Fruit fly (Drosophila melanogaster) whole organism, embryonic: Measurements from ENCODE around the gene CG43401.

Source experiments
- Adf1 ChIP-seq: fragments of 200-800 bp; sonication (Bioruptor generic); IDR thresholded peaks from 2 replicates; pipeline ENCODE4 v1.3.6; 2022; ENCODE audit warnings: missing biosample characterization, missing genetic modification characterization
- Antp ChIP-seq: fragments of 200-800 bp; sonication (Bioruptor generic); optimal IDR thresholded peaks from 3 replicates; lab custom pipeline; 2016; ENCODE audit warnings: missing biosample characterization, missing genetic modification characterization
- Atf-2 ChIP-seq: fragments of 200-800 bp; sonication (Bioruptor generic); optimal IDR thresholded peaks from 2 replicates; lab custom pipeline; 2016; ENCODE audit warnings: missing biosample characterization, missing genetic modification characterization
- Atf3 ChIP-seq: fragments of 200-800 bp; sonication (Bioruptor generic); optimal IDR thresholded peaks from 3 replicates; lab custom pipeline; 2016; ENCODE audit warnings: missing biosample characterization, missing genetic modification characterization
- B-H1 ChIP-seq: fragments of 200-800 bp; sonication (Bioruptor generic); IDR thresholded peaks from 3 replicates; pipeline ENCODE4 v1.3.6; 2022; ENCODE audit warnings: missing biosample characterization, missing genetic modification characterization
- Bteb2 ChIP-seq: fragments of 200-800 bp; sonication (Bioruptor generic); optimal IDR thresholded peaks from 2 replicates; lab custom pipeline; 2016; ENCODE audit warnings: missing biosample characterization, missing genetic modification characterization
- CG10209 ChIP-seq: fragments of 200-800 bp; sonication (Bioruptor generic); optimal IDR thresholded peaks from 3 replicates; lab custom pipeline; 2017; ENCODE audit warnings: missing biosample characterization, mild to moderate bottlenecking, missing genetic modification characterization, missing genetic modification reagents
- CG1024 ChIP-seq: fragments of 200-800 bp; sonication (Bioruptor generic); IDR thresholded peaks from 2 replicates; pipeline ENCODE4 v1.3.6; 2022; ENCODE audit warnings: missing biosample characterization, missing genetic modification characterization
- CG12391 ChIP-seq: fragments of 200-800 bp; sonication (Bioruptor generic); optimal IDR thresholded peaks from 3 replicates; lab custom pipeline; 2018; ENCODE audit warnings: missing biosample characterization, mild to moderate bottlenecking, missing genetic modification characterization, moderate library complexity
- CG12942 ChIP-seq: fragments of 200-800 bp; sonication (Bioruptor generic); optimal IDR thresholded peaks from 3 replicates; lab custom pipeline; 2016; ENCODE audit warnings: missing biosample characterization, missing genetic modification characterization
- CG14965 ChIP-seq: fragments of 200-800 bp; sonication (Bioruptor generic); optimal IDR thresholded peaks from 2 replicates; lab custom pipeline; 2016; ENCODE audit warnings: missing biosample characterization, missing genetic modification characterization, borderline replicate concordance
- CG15011 ChIP-seq: fragments of 200-800 bp; sonication (Bioruptor generic); optimal IDR thresholded peaks from 3 replicates; lab custom pipeline; 2018; ENCODE audit warnings: missing biosample characterization, mild to moderate bottlenecking, missing genetic modification characterization
- CG15269 ChIP-seq: fragments of 200-800 bp; sonication (Bioruptor generic); optimal IDR thresholded peaks from 2 replicates; lab custom pipeline; 2018; ENCODE audit warnings: missing biosample characterization, mild to moderate bottlenecking, missing genetic modification characterization, moderate library complexity
- CG15479 ChIP-seq: fragments of 200-800 bp; sonication (Bioruptor generic); optimal IDR thresholded peaks from 3 replicates; lab custom pipeline; 2019; ENCODE audit warnings: missing biosample characterization, mild to moderate bottlenecking, missing genetic modification characterization, moderate library complexity
- CG2875 ChIP-seq: fragments of 200-800 bp; sonication (Bioruptor generic); optimal IDR thresholded peaks from 2 replicates; lab custom pipeline; 2017; ENCODE audit warnings: missing biosample characterization, mild to moderate bottlenecking, missing genetic modification characterization, missing genetic modification reagents
- CG30431 ChIP-seq: fragments of 200-800 bp; sonication (Bioruptor generic); optimal IDR thresholded peaks from 2 replicates; lab custom pipeline; 2017; ENCODE audit warnings: missing biosample characterization, missing genetic modification characterization
- CG3065 ChIP-seq: fragments of 200-800 bp; sonication (Bioruptor generic); optimal IDR thresholded peaks from 2 replicates; lab custom pipeline; 2016; ENCODE audit warnings: missing biosample characterization, missing genetic modification characterization
- CG4404 ChIP-seq: fragments of 200-800 bp; sonication (Bioruptor generic); IDR thresholded peaks from 2 replicates; pipeline ENCODE4 v1.3.6; 2022; ENCODE audit warnings: missing biosample characterization, missing genetic modification characterization
- CG6175 ChIP-seq: fragments of 200-800 bp; sonication (Bioruptor generic); IDR thresholded peaks from 3 replicates; pipeline ENCODE4 v1.3.6; 2022; ENCODE audit warnings: missing biosample characterization, missing genetic modification characterization
- CG7839 ChIP-seq: fragments of 200-800 bp; sonication (Bioruptor generic); optimal IDR thresholded peaks from 3 replicates; lab custom pipeline; 2018; ENCODE audit warnings: missing biosample characterization, mild to moderate bottlenecking, missing genetic modification characterization, moderate library complexity
- CG7987 ChIP-seq: fragments of 200-800 bp; sonication (Bioruptor generic); optimal IDR thresholded peaks from 2 replicates; lab custom pipeline; 2018; ENCODE audit warnings: missing biosample characterization, mild to moderate bottlenecking, missing genetic modification characterization, moderate library complexity
- CG9437 ChIP-seq: fragments of 200-800 bp; sonication (Bioruptor generic); optimal IDR thresholded peaks from 2 replicates; lab custom pipeline; 2018; ENCODE audit warnings: missing biosample characterization, mild to moderate bottlenecking, missing genetic modification characterization
- CG9797 ChIP-seq: fragments of 200-800 bp; sonication (Bioruptor generic); optimal IDR thresholded peaks from 3 replicates; lab custom pipeline; 2018; ENCODE audit warnings: missing biosample characterization, mild to moderate bottlenecking, missing genetic modification characterization
- CHES-1-like ChIP-seq: fragments of 200-800 bp; sonication (Bioruptor generic); optimal IDR thresholded peaks from 2 replicates; lab custom pipeline; 2016; ENCODE audit warnings: missing biosample characterization, missing genetic modification characterization
- Dbx ChIP-seq: fragments of 200-800 bp; sonication (Bioruptor generic); IDR thresholded peaks from 3 replicates; pipeline ENCODE4 v1.3.6; 2022; ENCODE audit warnings: missing biosample characterization, missing genetic modification characterization
- Hmx ChIP-seq: fragments of 200-800 bp; sonication (Bioruptor generic); optimal IDR thresholded peaks from 2 replicates; lab custom pipeline; 2016; ENCODE audit warnings: missing biosample characterization, missing genetic modification characterization
- Max ChIP-seq: fragments of 200-800 bp; sonication (Bioruptor generic); optimal IDR thresholded peaks from 2 replicates; lab custom pipeline; 2016; ENCODE audit warnings: missing biosample characterization, mild to moderate bottlenecking, missing genetic modification characterization
- Sry-δ ChIP-seq: fragments of 200-800 bp; sonication (Bioruptor generic); optimal IDR thresholded peaks from 2 replicates; lab custom pipeline; 2016; ENCODE audit warnings: missing biosample characterization, missing genetic modification characterization
- Usf ChIP-seq: fragments of 200-800 bp; sonication (Bioruptor generic); optimal IDR thresholded peaks from 2 replicates; lab custom pipeline; 2017; ENCODE audit warnings: missing genotype, missing biosample characterization, missing genetic modification characterization
- Xrp1 ChIP-seq: fragments of 200-800 bp; sonication (Bioruptor generic); IDR thresholded peaks from 2 replicates; pipeline ENCODE4 v1.3.6; 2022; ENCODE audit warnings: missing biosample characterization, missing genetic modification characterization
- btn ChIP-seq: fragments of 200-800 bp; sonication (Bioruptor generic); optimal IDR thresholded peaks from 2 replicates; lab custom pipeline; 2016; ENCODE audit warnings: missing biosample characterization, missing genetic modification characterization
- chn ChIP-seq: fragments of 200-800 bp; sonication (Bioruptor generic); optimal IDR thresholded peaks from 2 replicates; lab custom pipeline; 2016; ENCODE audit warnings: missing biosample characterization, missing genetic modification characterization
- crp ChIP-seq, 2 experiments: fragments of 200-800 bp; sonication (Bioruptor generic); optimal IDR thresholded peaks; 2 replicates in 1 of 2; 3 replicates in 1 of 2; lab custom pipeline; 2017; ENCODE audit warnings: missing biosample characterization in 2 of 2, missing genetic modification characterization in 2 of 2, mild to moderate bottlenecking in 1 of 2, moderate library complexity in 1 of 2
- cwo ChIP-seq: fragments of 200-800 bp; sonication (Bioruptor generic); optimal IDR thresholded peaks from 3 replicates; lab custom pipeline; 2017; ENCODE audit warnings: missing biosample characterization, missing genetic modification characterization, mild to moderate bottlenecking, moderate library complexity, missing genetic modification reagents
- danr ChIP-seq: fragments of 200-800 bp; sonication (Bioruptor generic); IDR thresholded peaks from 2 replicates; pipeline ENCODE4 v1.3.6; 2022; ENCODE audit warnings: missing biosample characterization, missing genetic modification characterization
- ewg ChIP-seq: fragments of 200-800 bp; sonication (Bioruptor generic); optimal IDR thresholded peaks from 3 replicates; lab custom pipeline; 2017; ENCODE audit warnings: mild to moderate bottlenecking, missing biosample characterization, missing genetic modification reagents, missing genetic modification characterization
- grn ChIP-seq: fragments of 200-800 bp; sonication (Bioruptor generic); optimal IDR thresholded peaks from 3 replicates; lab custom pipeline; 2017; ENCODE audit warnings: missing biosample characterization, missing genetic modification characterization
- ham ChIP-seq: fragments of 200-800 bp; sonication (Bioruptor generic); IDR thresholded peaks from 2 replicates; pipeline ENCODE4 v1.3.6; 2022; ENCODE audit warnings: missing biosample characterization, missing genetic modification characterization
- kah ChIP-seq: fragments of 200-800 bp; sonication (Bioruptor generic); optimal IDR thresholded peaks from 2 replicates; lab custom pipeline; 2018; ENCODE audit warnings: missing biosample characterization, mild to moderate bottlenecking, missing genetic modification characterization
- lbe ChIP-seq: fragments of 200-800 bp; sonication (Bioruptor generic); optimal IDR thresholded peaks from 2 replicates; lab custom pipeline; 2016; ENCODE audit warnings: missing biosample characterization, mild to moderate bottlenecking, missing genetic modification characterization
- luna ChIP-seq: fragments of 200-800 bp; sonication (Bioruptor generic); optimal IDR thresholded peaks from 2 replicates; lab custom pipeline; 2016; ENCODE audit warnings: missing biosample characterization, missing genetic modification characterization
- nerfin-1 ChIP-seq: fragments of 200-800 bp; sonication (Bioruptor generic); optimal IDR thresholded peaks from 3 replicates; lab custom pipeline; 2019; ENCODE audit warnings: missing biosample characterization, mild to moderate bottlenecking, missing genetic modification characterization, moderate library complexity
- otp ChIP-seq: fragments of 200-800 bp; sonication (Bioruptor generic); IDR thresholded peaks from 3 replicates; pipeline ENCODE4, ENCODE4 v1.3.6; 2022; ENCODE audit warnings: missing biosample characterization, missing genetic modification characterization
- ranshi ChIP-seq: fragments of 200-800 bp; sonication (Bioruptor generic); IDR thresholded peaks from 2 replicates; pipeline ENCODE4 v1.3.6; 2022; ENCODE audit warnings: missing biosample characterization, missing genetic modification characterization
- scrt ChIP-seq: fragments of 200-800 bp; sonication (Bioruptor generic); optimal IDR thresholded peaks from 2 replicates; lab custom pipeline; 2018; ENCODE audit warnings: missing biosample characterization, mild to moderate bottlenecking, missing genetic modification characterization, moderate library complexity
- sima ChIP-seq: fragments of 200-800 bp; sonication (Bioruptor generic); optimal IDR thresholded peaks from 2 replicates; lab custom pipeline; 2016; ENCODE audit warnings: missing biosample characterization, missing genetic modification characterization
- sna ChIP-seq: fragments of 200-800 bp; sonication (Bioruptor generic); IDR thresholded peaks from 2 replicates; pipeline ENCODE4 v1.3.6; 2022; ENCODE audit warnings: missing biosample characterization, missing genetic modification characterization; ENCODE audit not compliant: partially characterized antibody
- toy ChIP-seq: fragments of 200-800 bp; sonication (Bioruptor generic); IDR thresholded peaks from 2 replicates; pipeline ENCODE4 v1.3.6; 2022; ENCODE audit warnings: missing biosample characterization, missing genetic modification characterization
- unc-4 ChIP-seq: fragments of 200-800 bp; sonication (Bioruptor generic); IDR thresholded peaks from 2 replicates; pipeline ENCODE4 v1.3.6; 2022; ENCODE audit warnings: missing biosample characterization, missing genetic modification characterization; ENCODE audit not compliant: partially characterized antibody
- vnd ChIP-seq: fragments of 200-800 bp; sonication (Bioruptor generic); IDR thresholded peaks from 3 replicates; pipeline ENCODE4 v1.3.6; 2022; ENCODE audit warnings: missing biosample characterization, missing genetic modification characterization; ENCODE audit not compliant: partially characterized antibody
- zfh1 ChIP-seq: fragments of 200-800 bp; sonication (Bioruptor generic); IDR thresholded peaks from 3 replicates; pipeline ENCODE4 v1.3.6; 2022; ENCODE audit warnings: missing biosample characterization, missing genetic modification characterization

Gene CG43401

DNA sequence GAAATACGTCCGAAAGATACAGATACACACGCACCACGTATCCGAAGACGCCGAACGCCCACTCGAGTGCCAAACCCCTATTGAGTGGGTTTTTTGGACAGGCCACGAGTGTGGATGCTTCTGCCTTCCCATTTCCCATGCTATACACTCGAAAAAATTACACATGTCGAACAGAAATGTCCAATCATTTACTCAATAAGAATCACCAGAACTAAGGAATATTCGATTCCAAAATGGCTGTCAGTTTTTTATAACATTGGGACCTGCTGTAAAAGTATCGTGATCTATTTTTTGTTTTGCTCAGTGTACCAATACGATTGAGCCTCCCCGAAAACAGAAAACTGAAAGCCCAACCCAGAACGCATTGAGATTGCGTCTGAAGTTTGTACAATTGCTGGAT, 5.5 kb upstream of the CG43401 start (continued):
- no peak for TF ChIP-seq vnd
- TF ChIP-seq CG7839 (tag; lab: Kevin White, UChicago) = peak; percentile 83
- peak; percentile 73 for TF ChIP-seq CG14965 (GFP tag; lab: Kevin White, UChicago)
- no peak for TF ChIP-seq Adf1 (GFP tag; lab: Robert Waterston, UW)
- no peak for TF ChIP-seq danr (GFP tag; lab: Robert Waterston, UW)
- peak; percentile 71 for TF ChIP-seq CG12391
- peak; percentile 72 for TF ChIP-seq CG12942 (GFP tag; lab: Kevin White, UChicago)
- TF ChIP-seq grn (GFP tag; lab: Kevin White, UChicago) = peak; percentile 41
- no peak for TF ChIP-seq toy (GFP tag; lab: Robert Waterston, UW)
- peak; percentile 37 for TF ChIP-seq CG15011 (GFP tag; lab: Kevin White, UChicago)
- TF ChIP-seq chn = peak; percentile 83
- peak; percentile 88 for TF ChIP-seq zfh1 (GFP tag; lab: Robert Waterston, UW)
- TF ChIP-seq Sry-δ = peak; percentile 63
- TF ChIP-seq cwo (GFP tag; lab: Kevin White, UChicago) = peak; percentile 51
- TF ChIP-seq CG30431 = peak; percentile 84
- TF ChIP-seq nerfin-1 (tag; lab: Kevin White, UChicago) = peak; percentile 67
- peak; percentile 73 for TF ChIP-seq Bteb2
- no peak for TF ChIP-seq sima (GFP tag; lab: Kevin White, UChicago)
- peak; percentile 34 for TF ChIP-seq scrt (GFP tag; lab: Kevin White, UChicago)
- TF ChIP-seq unc-4 (GFP tag; lab: Robert Waterston, UW) = no peak
- TF ChIP-seq CG9797 (GFP tag; lab: Kevin White, UChicago) = no peak
- TF ChIP-seq sna (GFP tag; lab: Robert Waterston, UW) = no peak
- TF ChIP-seq CG4404 (GFP tag; lab: Robert Waterston, UW) = peak; percentile 60
- no peak for TF ChIP-seq ham (GFP tag; lab: Robert Waterston, UW)
- TF ChIP-seq Max = peak; percentile 57
- peak in 1 of 2 experiments; percentile 12 for TF ChIP-seq crp (GFP tag; optimal IDR thresholded peaks at IDR 0.05; lab: Kevin White, UChicago)
- TF ChIP-seq CG15269 (tag; lab: Kevin White, UChicago) = peak; percentile 70
- no peak for TF ChIP-seq CG7987 (GFP tag; lab: Kevin White, UChicago)
- peak; percentile 42; the same call in 1 of the 3 replicates for TF ChIP-seq B-H1 (GFP tag; lab: Robert Waterston, UW)
- TF ChIP-seq Antp (GFP tag; lab: Kevin White, UChicago) = peak; percentile 92
- peak; percentile 77 for TF ChIP-seq Atf-2
- TF ChIP-seq CG15479 (GFP tag; lab: Kevin White, UChicago) = no peak
- TF ChIP-seq Atf3 (GFP tag; lab: Kevin White, UChicago) = peak; percentile 69
- peak; percentile 75; the same call in 1 of the 2 replicates for TF ChIP-seq ranshi (GFP tag; lab: Robert Waterston, UW)
- TF ChIP-seq ewg = peak; percentile 60
- TF ChIP-seq CG9437 (GFP tag; lab: Kevin White, UChicago) = peak; percentile 50
- peak; percentile 62 for TF ChIP-seq CHES-1-like (GFP tag; lab: Kevin White, UChicago)
- peak; percentile 54 for TF ChIP-seq CG1024 (GFP tag; lab: Robert Waterston, UW)
- TF ChIP-seq luna (GFP tag; lab: Kevin White, UChicago) = peak; percentile 9
- peak; percentile 83 for TF ChIP-seq CG3065 (GFP tag; lab: Kevin White, UChicago)
- no peak for TF ChIP-seq Hmx (GFP tag; lab: Kevin White, UChicago)
- TF ChIP-seq Xrp1 = peak; percentile 86
- peak; percentile 81 for TF ChIP-seq otp
- TF ChIP-seq kah (GFP tag; lab: Kevin White, UChicago) = no peak
- TF ChIP-seq Usf = peak; percentile 59
- peak; percentile 87 for TF ChIP-seq btn (GFP tag; lab: Kevin White, UChicago)
- peak; percentile 38 for TF ChIP-seq lbe (GFP tag; lab: Kevin White, UChicago)
- no peak for TF ChIP-seq Dbx
- peak; percentile 79 for TF ChIP-seq CG2875 (GFP tag; lab: Kevin White, UChicago)
- TF ChIP-seq CG10209 (GFP tag; lab: Kevin White, UChicago) = peak; percentile 74
- TF ChIP-seq CG6175 (GFP tag; lab: Robert Waterston, UW) = no peak
